Fruit fly (Drosophila melanogaster): ENCODE results near the gene stx.

The stx gene

dm6 chrX:10732733-10733455 lies 11.8 kb downstream of the stx start (continued):
- TF ChIP-seq CG9215 (GFP tag; IDR thresholded peaks at IDR 0.05), result no peak
- TF ChIP-seq CG6254 (GFP tag; optimal IDR thresholded peaks at IDR 0.05), result no peak
- TF ChIP-seq CG17385 (GFP tag; optimal IDR thresholded peaks at IDR 0.05), result no peak
- peak; percentile 10 for TF ChIP-seq Hmr (GFP tag; optimal IDR thresholded peaks at IDR 0.05)
- TF ChIP-seq fu2 (GFP tag; optimal IDR thresholded peaks at IDR 0.05), result no peak
- TF ChIP-seq zen2 (GFP tag; IDR thresholded peaks at IDR 0.05; ENCODE audit: partially characterized antibody), result no peak
- peak; percentile 10 for TF ChIP-seq CG11504 (tag; optimal IDR thresholded peaks at IDR 0.05)
- TF ChIP-seq az2 (GFP tag; optimal IDR thresholded peaks at IDR 0.05), result no peak
- no peak for TF ChIP-seq gce (GFP tag; IDR thresholded peaks at IDR 0.05)
- no peak for TF ChIP-seq cad (GFP tag; optimal IDR thresholded peaks at IDR 0.05)
- peak in 1 of 2 experiments; percentile 84 for TF ChIP-seq Pdp1 (GFP tag; optimal IDR thresholded peaks at IDR 0.05)
- no peak for TF ChIP-seq CG10959 (GFP tag; IDR thresholded peaks at IDR 0.05)
- TF ChIP-seq H15 (GFP tag; IDR thresholded peaks at IDR 0.05), result no peak
- TF ChIP-seq ATbp (GFP tag; optimal IDR thresholded peaks at IDR 0.05), result peak; percentile 44
- TF ChIP-seq CG4617 (GFP tag; optimal IDR thresholded peaks at IDR 0.05; ENCODE audit: borderline replicate concordance), result no peak
- TF ChIP-seq CG12071 (GFP tag; optimal IDR thresholded peaks at IDR 0.05), result peak; percentile 10
- TF ChIP-seq CG9437 (GFP tag; optimal IDR thresholded peaks at IDR 0.05), result no peak
- peak; percentile 10 for TF ChIP-seq PHDP (tag; optimal IDR thresholded peaks at IDR 0.05)
- no peak for TF ChIP-seq Chrac-16 (GFP tag; optimal IDR thresholded peaks at IDR 0.05)
- no peak for TF ChIP-seq MESR4 (GFP tag; optimal IDR thresholded peaks at IDR 0.05)
- peak; percentile 34 for TF ChIP-seq CG2678 (tag; optimal IDR thresholded peaks at IDR 0.05)
- TF ChIP-seq nau (GFP tag; optimal IDR thresholded peaks at IDR 0.05), result peak; percentile 41
- no peak for TF ChIP-seq CG1792 (GFP tag; optimal IDR thresholded peaks at IDR 0.05)
- no peak for TF ChIP-seq grn (GFP tag; optimal IDR thresholded peaks at IDR 0.05)
- no peak for TF ChIP-seq abd-A (tag; optimal IDR thresholded peaks at IDR 0.05)
- TF ChIP-seq Fer1 (GFP tag; optimal IDR thresholded peaks at IDR 0.05), result peak; percentile 20
- peak; percentile 10 for TF ChIP-seq Sox100B (GFP tag; optimal IDR thresholded peaks at IDR 0.05)
- TF ChIP-seq pros (GFP tag; optimal IDR thresholded peaks at IDR 0.05), result peak; percentile 81
- TF ChIP-seq CG17568 (GFP tag; optimal IDR thresholded peaks at IDR 0.05), result peak; percentile 8
- TF ChIP-seq CG18599 (GFP tag; optimal IDR thresholded peaks at IDR 0.05), result peak; percentile 19
- peak; percentile 27 for TF ChIP-seq sd (tag; optimal IDR thresholded peaks at IDR 0.05)
- peak; percentile 6 for TF ChIP-seq scrt (GFP tag; optimal IDR thresholded peaks at IDR 0.05)
- TF ChIP-seq Blimp-1 (GFP tag; optimal IDR thresholded peaks at IDR 0.05), result peak; percentile 78
- no peak for TF ChIP-seq Scr (GFP tag; IDR thresholded peaks at IDR 0.05; ENCODE audit: partially characterized antibody)
- TF ChIP-seq CG10267 (tag; optimal IDR thresholded peaks at IDR 0.05), result no peak
- peak; percentile 41 for TF ChIP-seq CG13296 (GFP tag; optimal IDR thresholded peaks at IDR 0.05)
- TF ChIP-seq caup (GFP tag; optimal IDR thresholded peaks at IDR 0.05; ENCODE audit: severe bottlenecking), result peak; percentile 21
- no peak for TF ChIP-seq CG17912 (GFP tag; optimal IDR thresholded peaks at IDR 0.05)
- no peak for TF ChIP-seq fd102C (GFP tag; optimal IDR thresholded peaks at IDR 0.05)
- no peak for TF ChIP-seq CG10431 (GFP tag; optimal IDR thresholded peaks at IDR 0.05)
- TF ChIP-seq otp (GFP tag; IDR thresholded peaks at IDR 0.05), result peak; percentile 40; the same call in 1 of the 3 replicates
- peak; percentile 56 for TF ChIP-seq sens (GFP tag)
- no peak for TF ChIP-seq pita (GFP tag; optimal IDR thresholded peaks at IDR 0.05)
- peak; percentile 1 for TF ChIP-seq dmrt99B (tag; optimal IDR thresholded peaks at IDR 0.05)
- TF ChIP-seq sqz (GFP tag; optimal IDR thresholded peaks at IDR 0.05), result no peak
- no peak for TF ChIP-seq CG7839 (tag; optimal IDR thresholded peaks at IDR 0.05)
- TF ChIP-seq nerfin-2 (GFP tag; IDR thresholded peaks at IDR 0.05; ENCODE audit: partially characterized antibody), result no peak
- peak; percentile 98 for TF ChIP-seq CG15601 (tag; optimal IDR thresholded peaks at IDR 0.05)

Measured in whole organism, embryonic.